Worm (Caenorhabditis elegans) whole organism, early embryonic: Measurements from ENCODE around the gene flp-15.

Source experiments
- B0310.2 ChIP-seq: sonication (generic microtip); optimal IDR thresholded peaks from 2 replicates; lab custom pipeline; 2016; ENCODE audit warnings: mild to moderate bottlenecking, missing genetic modification characterization, missing compliant biosample characterization
- F13C5.2 ChIP-seq: sonication (generic microtip); optimal IDR thresholded peaks from 2 replicates; lab custom pipeline; 2017; ENCODE audit warnings: mild to moderate bottlenecking, missing genetic modification characterization, inconsistent platforms, missing compliant biosample characterization
- aly-1 ChIP-seq: sonication (generic microtip); optimal IDR thresholded peaks from 2 replicates; lab custom pipeline; 2016; ENCODE audit warnings: missing genetic modification characterization, missing compliant biosample characterization
- ama-1 ChIP-seq: fragments of 150-350 bp; optimal IDR thresholded peaks from 2 replicates; lab custom pipeline; 2014
- ceh-13 ChIP-seq: fragments of 200-800 bp; sonication (Bioruptor generic); optimal IDR thresholded peaks from 2 replicates; lab custom pipeline; 2018; ENCODE audit warnings: mild to moderate bottlenecking, missing genetic modification characterization, missing compliant biosample characterization
- ceh-36 ChIP-seq: sonication (generic microtip); optimal IDR thresholded peaks from 2 replicates; lab custom pipeline; 2016; ENCODE audit warnings: missing genetic modification characterization, inconsistent platforms, missing compliant biosample characterization
- ets-7 ChIP-seq: sonication (generic microtip); optimal IDR thresholded peaks from 2 replicates; lab custom pipeline; 2016; ENCODE audit warnings: missing genotype, missing genetic modification characterization, missing compliant biosample characterization
- flt-1 ChIP-seq: fragments of 200-800 bp; sonication (Bioruptor generic); IDR thresholded peaks from 2 replicates; pipeline ENCODE4 v1.3.6; 2022; ENCODE audit warnings: missing genetic modification characterization, missing compliant biosample characterization
- hmbx-1 ChIP-seq: sonication (generic microtip); optimal IDR thresholded peaks from 2 replicates; lab custom pipeline; 2016; ENCODE audit warnings: mild to moderate bottlenecking, missing genetic modification characterization, missing compliant biosample characterization
- hmg-4 ChIP-seq: fragments of 200-800 bp; sonication (Bioruptor generic); optimal IDR thresholded peaks from 2 replicates; lab custom pipeline; 2018; ENCODE audit warnings: mild to moderate bottlenecking, missing genetic modification characterization, missing compliant biosample characterization
- hnd-1 ChIP-seq: sonication (generic microtip); optimal IDR thresholded peaks from 2 replicates; lab custom pipeline; 2016; ENCODE audit warnings: missing genetic modification characterization, missing compliant biosample characterization
- pes-1 ChIP-seq: fragments of 200-800 bp; sonication (Bioruptor generic); IDR thresholded peaks from 2 replicates; pipeline ENCODE4 v1.3.6; 2022; ENCODE audit warnings: missing genetic modification reagents, missing genetic modification characterization, missing compliant biosample characterization
- scrt-1 ChIP-seq: fragments of 200-800 bp; sonication (Bioruptor generic); IDR thresholded peaks from 2 replicates; pipeline ENCODE4 v1.3.6; 2022; ENCODE audit warnings: missing genetic modification characterization, missing compliant biosample characterization
- sea-1 ChIP-seq: fragments of 200-800 bp; sonication (Bioruptor generic); conservative IDR thresholded peaks from 2 replicates; pipeline ENCODE4 v1.3.6; 2022; ENCODE audit warnings: missing genetic modification characterization, missing compliant biosample characterization
- tbx-11 ChIP-seq: fragments of 200-800 bp; sonication (Bioruptor generic); IDR thresholded peaks from 2 replicates; pipeline ENCODE4 v1.3.6; 2022; ENCODE audit warnings: missing genetic modification characterization, missing compliant biosample characterization
- tbx-37 ChIP-seq: fragments of 200-800 bp; sonication (Bioruptor generic); conservative IDR thresholded peaks from 2 replicates; pipeline ENCODE4 v1.3.6; 2022; ENCODE audit warnings: missing genetic modification reagents, missing genetic modification characterization, missing compliant biosample characterization
- tra-4 ChIP-seq: sonication (generic microtip); optimal IDR thresholded peaks from 2 replicates; lab custom pipeline; 2017; ENCODE audit warnings: missing genetic modification characterization, missing compliant biosample characterization

flp-15 gene

DNA sequence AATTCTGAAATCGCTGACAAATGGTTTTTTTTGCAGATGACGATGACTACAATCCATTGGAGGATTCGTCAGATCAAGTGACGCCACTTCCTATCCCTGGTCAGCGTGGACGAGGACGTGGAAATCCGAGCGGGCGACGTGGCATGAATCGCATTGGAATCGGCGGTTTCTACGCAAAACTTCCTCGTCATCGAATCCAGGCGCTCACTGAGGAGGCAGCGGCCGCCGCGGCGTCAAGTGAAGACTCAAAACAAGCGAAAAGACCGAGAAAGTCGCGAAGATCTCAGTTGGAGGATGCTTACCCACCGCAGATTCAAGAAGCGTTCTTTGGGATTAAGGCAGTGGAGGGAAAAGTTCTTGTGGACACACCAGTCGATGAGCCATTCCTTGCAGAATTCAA, 19.1 kb downstream of the flp-15 start:
- TF ChIP-seq B0310.2 (tag; lab: Kevin White, UChicago) (no peak), tbx-11 (GFP tag; lab: Robert Waterston, UW) (0 out of 2 replicates have a peak, but pooled peaks have one; percentile 22)

DNA sequence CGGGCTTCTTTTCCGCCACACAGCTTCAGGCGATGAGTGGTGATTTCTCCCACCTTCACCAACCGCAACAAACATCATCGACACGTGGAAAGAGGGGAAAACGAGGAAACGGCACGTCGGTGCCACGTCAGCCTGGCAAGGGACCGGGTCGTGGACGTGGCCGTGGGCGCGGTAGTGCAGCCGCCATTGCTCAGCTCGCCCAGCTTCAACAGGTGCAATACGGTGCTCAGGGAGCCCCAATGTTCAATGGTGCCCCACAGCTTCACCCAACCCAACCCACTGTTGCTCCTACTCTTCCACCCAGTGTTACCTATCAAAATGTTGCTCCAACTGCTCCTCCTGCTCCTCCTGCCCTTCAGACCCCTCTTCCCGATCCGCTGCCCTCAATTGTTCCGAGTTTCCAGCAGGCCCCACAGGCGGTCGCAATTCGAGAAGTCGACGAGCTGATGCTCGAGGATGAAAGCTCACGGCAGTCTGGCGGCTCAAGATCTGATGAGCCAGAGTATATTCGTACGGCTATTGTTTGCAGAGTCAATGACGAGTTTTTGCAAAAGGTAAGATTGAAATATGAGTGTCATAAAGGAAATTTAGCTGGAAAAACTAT, 21.7 kb downstream of the flp-15 start:
- TF ChIP-seq sea-1 (GFP tag; lab: Robert Waterston, UW): no peak
- TF ChIP-seq flt-1: no peak
- TF ChIP-seq scrt-1 (GFP tag; lab: Robert Waterston, UW): 0 out of 2 replicates have a peak, but pooled peaks have one; percentile 7
- no peak for TF ChIP-seq B0310.2 (tag; lab: Kevin White, UChicago)

DNA sequence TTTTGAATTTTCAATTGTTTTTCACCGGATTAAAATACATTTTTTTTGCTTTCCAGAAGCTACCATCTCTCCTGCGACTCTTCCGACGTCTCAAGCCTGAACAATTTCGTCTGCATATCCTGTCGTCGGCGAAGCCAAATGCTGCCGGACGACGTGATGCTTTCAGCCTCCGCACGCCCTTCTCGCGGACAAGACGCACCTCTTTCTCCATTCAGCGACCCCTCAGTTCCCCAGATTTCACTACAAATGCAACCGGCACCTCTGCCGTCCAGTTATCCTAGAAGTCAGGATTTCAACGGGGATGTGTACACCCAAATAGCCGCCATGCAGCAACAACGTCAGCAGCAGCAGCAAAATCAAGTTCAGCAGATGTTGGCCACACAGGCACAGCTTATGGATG, 23.4 kb downstream of the flp-15 start:
- TF ChIP-seq tra-4 (tag; lab: Kevin White, UChicago): no peak
- no peak for TF ChIP-seq hnd-1 (tag; lab: Kevin White, UChicago)
- peak; percentile 7 for TF ChIP-seq aly-1 (tag; lab: Kevin White, UChicago)

DNA sequence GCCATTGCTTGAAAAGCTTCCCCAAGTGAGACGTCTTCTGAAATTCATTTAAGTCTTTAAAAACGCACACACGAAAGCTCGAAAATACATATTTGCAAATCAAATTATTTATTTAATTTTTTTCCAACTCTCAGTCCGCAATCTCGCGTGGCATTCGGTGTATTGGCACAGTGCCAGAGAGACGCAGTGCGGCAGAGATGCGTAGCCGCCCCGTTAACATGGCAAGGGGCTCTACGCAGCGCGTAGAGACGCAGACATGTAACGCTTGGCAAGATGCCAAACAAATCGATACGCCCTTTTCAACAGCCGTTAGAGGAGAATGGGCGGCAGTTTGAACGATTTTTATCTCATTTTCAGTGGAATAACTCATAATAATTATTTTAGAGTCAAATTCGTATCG, 24.1 kb downstream of the flp-15 start, which contains the start of the genes drr-2 and set-16:
TSS of gene drr-2 (minus strand) at position 37 of the 400 bp plus-strand sequence.
TSS of gene set-16 (plus strand) at position 383 of the 400 bp plus-strand sequence.
- TF ChIP-seq sea-1 (GFP tag; lab: Robert Waterston, UW): peak; percentile 67; the same call in 1 of the 2 replicates
- TF ChIP-seq tbx-37 (GFP tag; lab: Robert Waterston, UW): peak; percentile 20; the same call in 1 of the 2 replicates
- no peak for TF ChIP-seq hnd-1 (tag; lab: Kevin White, UChicago)
- no peak for TF ChIP-seq scrt-1 (GFP tag; lab: Robert Waterston, UW)
- no peak for TF ChIP-seq tbx-11 (GFP tag; lab: Robert Waterston, UW)
- TF ChIP-seq ets-7 (tag; lab: Kevin White, UChicago): peak; percentile 34
- peak; percentile 90 for TF ChIP-seq F13C5.2 (tag; lab: Kevin White, UChicago)
- TF ChIP-seq hmbx-1 (tag; lab: Kevin White, UChicago): no peak
- peak; percentile 54; the same call in 1 of the 2 replicates for TF ChIP-seq pes-1 (GFP tag; lab: Robert Waterston, UW)
- TF ChIP-seq B0310.2 (tag; lab: Kevin White, UChicago): no peak
- TF ChIP-seq hmg-4 (GFP tag; lab: Kevin White, UChicago): peak; percentile 82
- TF ChIP-seq tra-4 (tag; lab: Kevin White, UChicago): peak; percentile 34
- TF ChIP-seq flt-1: peak; percentile 50
- TF ChIP-seq ceh-36 (tag; lab: Kevin White, UChicago): peak; percentile 51

DNA sequence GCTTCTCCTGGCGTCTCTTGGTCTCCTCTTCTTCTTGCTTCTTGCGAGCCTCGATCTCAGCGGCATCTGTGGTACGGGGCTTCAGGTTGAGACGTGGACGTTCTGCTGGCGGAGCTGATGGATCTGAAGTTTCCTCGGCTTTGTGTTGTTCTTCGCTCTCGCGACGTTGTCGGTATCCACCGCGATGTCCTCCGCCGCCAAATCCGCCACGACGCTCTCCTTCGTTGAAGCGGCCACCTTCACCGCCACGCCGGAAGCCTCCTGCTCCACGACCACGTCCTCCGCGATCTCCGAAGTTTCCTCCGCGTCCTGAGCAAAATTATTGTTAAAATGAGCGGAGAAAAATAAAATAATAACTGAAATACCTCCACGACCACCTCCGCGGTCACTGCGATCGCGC, 24.9 kb downstream of the flp-15 start:
- TF ChIP-seq B0310.2 (tag; lab: Kevin White, UChicago) (no peak), sea-1 (GFP tag; lab: Robert Waterston, UW) (no peak), tbx-37 (GFP tag; lab: Robert Waterston, UW) (no peak), flt-1 (no peak), ama-1 (no peak), hmg-4 (GFP tag; lab: Kevin White, UChicago) (no peak), scrt-1 (GFP tag; lab: Robert Waterston, UW) (no peak), ceh-13 (GFP tag; lab: Kevin White, UChicago) (no peak), pes-1 (GFP tag; lab: Robert Waterston, UW) (no peak), hnd-1 (tag; lab: Kevin White, UChicago) (no peak)

DNA sequence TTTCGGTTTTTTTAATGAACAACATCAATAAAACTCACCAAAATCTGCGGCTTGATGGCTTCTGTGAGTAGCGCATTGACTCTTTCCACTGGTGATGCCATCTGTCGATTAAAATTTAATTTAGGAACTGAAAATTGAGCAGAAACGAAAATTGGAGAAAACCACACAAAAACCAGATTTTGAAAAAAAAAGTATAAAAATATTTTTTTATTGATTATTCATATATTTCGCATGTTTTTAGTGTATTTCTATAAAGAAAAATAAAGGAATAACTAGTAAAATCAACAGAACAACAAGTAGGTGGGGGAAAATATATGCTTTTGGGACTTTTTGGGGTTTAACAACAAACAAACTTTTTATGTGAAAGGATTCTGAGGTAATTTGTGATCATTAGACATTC, 25.4 kb downstream of the flp-15 start, which contains the start of gene T12D8.10:
TSS of gene T12D8.10 (minus strand) at position 101 of the 400 bp plus-strand sequence.
- TF ChIP-seq tbx-11 (GFP tag; lab: Robert Waterston, UW): no peak

DNA sequence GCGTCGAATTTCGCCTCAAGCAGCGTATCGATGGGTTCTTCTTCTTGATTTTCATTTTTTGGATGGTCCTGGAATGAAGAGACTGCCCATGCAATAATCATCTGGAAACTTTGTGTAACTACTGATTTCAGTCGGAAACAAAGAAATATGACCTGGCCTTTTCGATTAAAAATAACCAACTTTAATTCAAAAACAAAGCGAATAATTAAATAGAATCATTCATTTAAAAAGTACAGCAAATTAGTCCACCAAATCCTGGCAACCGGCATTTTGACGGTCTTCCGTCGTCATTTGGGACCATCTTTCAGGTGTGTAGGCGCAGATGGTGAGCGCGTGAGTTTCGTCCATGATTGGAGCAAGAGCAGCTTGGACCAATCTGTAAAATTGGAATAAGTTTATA, 26.1 kb downstream of the flp-15 start, which contains the start of gene acbp-5:
TSS of gene acbp-5 (minus strand) at position 101 of the 400 bp plus-strand sequence.
- TF ChIP-seq ceh-36 (tag; lab: Kevin White, UChicago): no peak
- no peak for TF ChIP-seq hmbx-1 (tag; lab: Kevin White, UChicago)
- TF ChIP-seq aly-1 (tag; lab: Kevin White, UChicago): no peak
- TF ChIP-seq hnd-1 (tag; lab: Kevin White, UChicago): no peak
- TF ChIP-seq F13C5.2 (tag; lab: Kevin White, UChicago): no peak
- TF ChIP-seq tra-4 (tag; lab: Kevin White, UChicago): no peak
- no peak for TF ChIP-seq ama-1
- no peak for TF ChIP-seq B0310.2 (tag; lab: Kevin White, UChicago)
- no peak for TF ChIP-seq sea-1 (GFP tag; lab: Robert Waterston, UW)
- TF ChIP-seq scrt-1 (GFP tag; lab: Robert Waterston, UW): no peak

DNA sequence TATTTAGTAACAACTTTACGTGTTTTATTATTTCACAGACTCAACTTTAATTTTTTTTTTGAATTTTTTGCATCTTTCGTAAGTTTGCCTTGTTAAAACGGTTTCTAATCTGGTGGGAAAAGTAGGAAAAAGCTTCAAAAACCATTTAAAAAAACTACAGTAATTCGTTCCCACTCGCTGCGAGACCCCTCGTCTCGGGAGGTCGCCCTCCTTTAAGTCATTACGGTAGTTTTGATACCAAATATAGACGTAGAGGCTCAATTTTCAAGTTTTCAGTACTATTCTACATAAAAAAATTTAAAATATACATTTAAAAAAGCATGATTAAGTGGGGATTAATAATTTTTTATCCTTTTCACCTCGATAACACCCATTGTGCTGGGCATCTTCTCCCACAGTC, 26.8 kb downstream of the flp-15 start:
- TF ChIP-seq hnd-1 (tag; lab: Kevin White, UChicago) (no peak), pes-1 (GFP tag; lab: Robert Waterston, UW) (no peak), ceh-13 (GFP tag; lab: Kevin White, UChicago) (no peak), B0310.2 (tag; lab: Kevin White, UChicago) (no peak), tra-4 (tag; lab: Kevin White, UChicago) (no peak), flt-1 (no peak), F13C5.2 (tag; lab: Kevin White, UChicago) (no peak), scrt-1 (GFP tag; lab: Robert Waterston, UW) (no peak), hmg-4 (GFP tag; lab: Kevin White, UChicago) (no peak), ets-7 (tag; lab: Kevin White, UChicago) (no peak), ama-1 (no peak), ceh-36 (tag; lab: Kevin White, UChicago) (no peak), sea-1 (GFP tag; lab: Robert Waterston, UW) (no peak)
